Fruit fly (Drosophila melanogaster): Measurements from ENCODE around the gene Nnk.

Gene Nnk

dm6 chr3R:17828653-17829052 is 23.6 kb upstream of the Nnk start (continued):
- 0 out of 3 replicates have a peak, but pooled peaks have one; percentile 5 for TF ChIP-seq otp (GFP tag; IDR thresholded peaks at IDR 0.05)
- TF ChIP-seq CG9727 (GFP tag; optimal IDR thresholded peaks at IDR 0.05) = peak; percentile 16
- TF ChIP-seq Sox100B (GFP tag; optimal IDR thresholded peaks at IDR 0.05) = peak; percentile 6
- TF ChIP-seq CG10565 (GFP tag; optimal IDR thresholded peaks at IDR 0.05) = no peak
- TF ChIP-seq gt (GFP tag; IDR thresholded peaks at IDR 0.05) = no peak
- no peak for TF ChIP-seq CG5245 (GFP tag; optimal IDR thresholded peaks at IDR 0.05)
- no peak for TF ChIP-seq CG8089 (GFP tag; optimal IDR thresholded peaks at IDR 0.05)
- no peak for TF ChIP-seq Dll (GFP tag; IDR thresholded peaks at IDR 0.05; ENCODE audit: partially characterized antibody)
- no peak for TF ChIP-seq eyg (GFP tag; optimal IDR thresholded peaks at IDR 0.05)
- TF ChIP-seq hth (optimal IDR thresholded peaks at IDR 0.05) = no peak
- peak; percentile 31 for TF ChIP-seq nerfin-1 (tag; optimal IDR thresholded peaks at IDR 0.05)
- no peak for TF ChIP-seq CG16813 (GFP tag; IDR thresholded peaks at IDR 0.05; ENCODE audit: partially characterized antibody)
- no peak for TF ChIP-seq cg (GFP tag; optimal IDR thresholded peaks at IDR 0.05)
- TF ChIP-seq CG9817 (tag; optimal IDR thresholded peaks at IDR 0.05) = no peak
- no peak for TF ChIP-seq ara (GFP tag; IDR thresholded peaks at IDR 0.05)
- TF ChIP-seq Jarid2 (GFP tag; optimal IDR thresholded peaks at IDR 0.05) = no peak
- TF ChIP-seq Bteb2 (GFP tag; optimal IDR thresholded peaks at IDR 0.05) = no peak
- no peak for TF ChIP-seq jumu (GFP tag; optimal IDR thresholded peaks at IDR 0.05)
- TF ChIP-seq Ets97D (GFP tag; optimal IDR thresholded peaks at IDR 0.05) = no peak
- TF ChIP-seq CG31365 (tag; optimal IDR thresholded peaks at IDR 0.05) = peak; percentile 28
- TF ChIP-seq lola (GFP tag; optimal IDR thresholded peaks at IDR 0.05) = peak in 1 of 3 experiments; percentile 48
- TF ChIP-seq HLH54F (GFP tag; optimal IDR thresholded peaks at IDR 0.05) = no peak
- TF ChIP-seq TFAM (GFP tag; optimal IDR thresholded peaks at IDR 0.05) = no peak
- TF ChIP-seq Gsc (GFP tag; IDR thresholded peaks at IDR 0.05) = no peak
- peak; percentile 58 for TF ChIP-seq dmrt11E (tag; optimal IDR thresholded peaks at IDR 0.05)
- peak; percentile 9 for TF ChIP-seq CG7556 (GFP tag; optimal IDR thresholded peaks at IDR 0.05)
- no peak for TF ChIP-seq mld (GFP tag; IDR thresholded peaks at IDR 0.05; ENCODE audit: partially characterized antibody)
- TF ChIP-seq CG30020 (tag; optimal IDR thresholded peaks at IDR 0.05) = no peak
- peak; percentile 16 for TF ChIP-seq CG2712 (tag; optimal IDR thresholded peaks at IDR 0.05)
- TF ChIP-seq tin (GFP tag; optimal IDR thresholded peaks at IDR 0.05) = no peak
- no peak for TF ChIP-seq ttk (GFP tag; IDR thresholded peaks at IDR 0.05)
- TF ChIP-seq ase (GFP tag; IDR thresholded peaks at IDR 0.05) = no peak
- no peak for TF ChIP-seq B-H2 (GFP tag; optimal IDR thresholded peaks at IDR 0.05)
- TF ChIP-seq eve (GFP tag; optimal IDR thresholded peaks at IDR 0.05) = peak in 1 of 2 experiments; percentile 53
- TF ChIP-seq CG8290 (GFP tag; optimal IDR thresholded peaks at IDR 0.05) = no peak
- peak in 1 of 2 experiments; percentile 34 for TF ChIP-seq CG8290 (tag; optimal IDR thresholded peaks at IDR 0.05)
- TF ChIP-seq tll (GFP tag; optimal IDR thresholded peaks at IDR 0.05) = no peak
- no peak for TF ChIP-seq grn (GFP tag; optimal IDR thresholded peaks at IDR 0.05)
- TF ChIP-seq CG7839 (tag; optimal IDR thresholded peaks at IDR 0.05) = peak; percentile 1
- no peak for TF ChIP-seq CG13296 (GFP tag; optimal IDR thresholded peaks at IDR 0.05)
- no peak for TF ChIP-seq dan (GFP tag; IDR thresholded peaks at IDR 0.05)
- no peak for TF ChIP-seq CG11247 (GFP tag; IDR thresholded peaks at IDR 0.05)
- peak; percentile 49 for TF ChIP-seq Fer1 (GFP tag; optimal IDR thresholded peaks at IDR 0.05)
- peak; percentile 21 for TF ChIP-seq CG15696 (tag; optimal IDR thresholded peaks at IDR 0.05)
- TF ChIP-seq salm (tag; optimal IDR thresholded peaks at IDR 0.05) = peak; percentile 48
- TF ChIP-seq CG8388 (GFP tag; optimal IDR thresholded peaks at IDR 0.05) = peak; percentile 18
- no peak for TF ChIP-seq exex (tag; optimal IDR thresholded peaks at IDR 0.05)
- peak; percentile 73 for TF ChIP-seq CG2202 (tag; optimal IDR thresholded peaks at IDR 0.05)
- no peak for TF ChIP-seq ham (GFP tag; IDR thresholded peaks at IDR 0.05)
- TF ChIP-seq CG14965 (GFP tag; optimal IDR thresholded peaks at IDR 0.05; ENCODE audit: borderline replicate concordance) = no peak
- TF ChIP-seq GATAe (GFP tag; conservative IDR thresholded peaks at IDR 0.05) = no peak; the same call in 1 of the 2 replicates
